Worm (Caenorhabditis elegans) whole organism, early embryonic: ENCODE data around the gene tyra-3.

Experiments
- B0310.2 ChIP-seq: sonication (generic microtip); optimal IDR thresholded peaks from 2 replicates; lab custom pipeline; 2016; ENCODE audit warnings: mild to moderate bottlenecking, missing genetic modification characterization, missing compliant biosample characterization
- aly-1 ChIP-seq: sonication (generic microtip); optimal IDR thresholded peaks from 2 replicates; lab custom pipeline; 2016; ENCODE audit warnings: missing genetic modification characterization, missing compliant biosample characterization
- ama-1 ChIP-seq: fragments of 150-350 bp; optimal IDR thresholded peaks from 2 replicates; lab custom pipeline; 2014
- ceh-13 ChIP-seq: fragments of 200-800 bp; sonication (Bioruptor generic); optimal IDR thresholded peaks from 2 replicates; lab custom pipeline; 2018; ENCODE audit warnings: mild to moderate bottlenecking, missing genetic modification characterization, missing compliant biosample characterization
- ceh-36 ChIP-seq: sonication (generic microtip); optimal IDR thresholded peaks from 2 replicates; lab custom pipeline; 2016; ENCODE audit warnings: missing genetic modification characterization, inconsistent platforms, missing compliant biosample characterization
- ets-7 ChIP-seq: sonication (generic microtip); optimal IDR thresholded peaks from 2 replicates; lab custom pipeline; 2016; ENCODE audit warnings: missing genotype, missing genetic modification characterization, missing compliant biosample characterization
- hmbx-1 ChIP-seq: sonication (generic microtip); optimal IDR thresholded peaks from 2 replicates; lab custom pipeline; 2016; ENCODE audit warnings: mild to moderate bottlenecking, missing genetic modification characterization, missing compliant biosample characterization
- hnd-1 ChIP-seq: sonication (generic microtip); optimal IDR thresholded peaks from 2 replicates; lab custom pipeline; 2016; ENCODE audit warnings: missing genetic modification characterization, missing compliant biosample characterization
- pes-1 ChIP-seq: fragments of 200-800 bp; sonication (Bioruptor generic); IDR thresholded peaks from 2 replicates; pipeline ENCODE4 v1.3.6; 2022; ENCODE audit warnings: missing genetic modification reagents, missing genetic modification characterization, missing compliant biosample characterization
- scrt-1 ChIP-seq: fragments of 200-800 bp; sonication (Bioruptor generic); IDR thresholded peaks from 2 replicates; pipeline ENCODE4 v1.3.6; 2022; ENCODE audit warnings: missing genetic modification characterization, missing compliant biosample characterization
- tbx-11 ChIP-seq: fragments of 200-800 bp; sonication (Bioruptor generic); IDR thresholded peaks from 2 replicates; pipeline ENCODE4 v1.3.6; 2022; ENCODE audit warnings: missing genetic modification characterization, missing compliant biosample characterization
- tbx-37 ChIP-seq: fragments of 200-800 bp; sonication (Bioruptor generic); conservative IDR thresholded peaks from 2 replicates; pipeline ENCODE4 v1.3.6; 2022; ENCODE audit warnings: missing genetic modification reagents, missing genetic modification characterization, missing compliant biosample characterization
- tra-4 ChIP-seq: sonication (generic microtip); optimal IDR thresholded peaks from 2 replicates; lab custom pipeline; 2017; ENCODE audit warnings: missing genetic modification characterization, missing compliant biosample characterization

DNA sequence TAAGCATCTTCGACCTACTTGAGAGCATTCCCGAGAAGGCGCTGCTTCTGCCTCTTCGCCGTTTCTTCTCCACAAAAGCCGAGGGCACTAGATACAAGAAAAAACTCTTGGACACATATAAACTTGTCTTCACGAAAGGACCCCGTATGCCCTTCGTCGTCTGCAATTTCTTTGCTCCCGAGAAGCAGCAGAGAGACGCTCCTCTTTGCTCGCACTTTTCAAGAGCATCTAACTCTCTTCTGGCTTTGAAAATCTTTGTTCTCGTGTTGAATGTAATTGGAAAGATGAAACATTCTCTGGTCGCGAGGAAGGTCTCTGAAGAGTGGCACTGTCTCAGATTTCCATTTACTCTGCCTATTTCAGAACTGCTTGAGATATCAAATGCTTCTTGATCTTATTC, 8.9 kb upstream of the tyra-3 start:
- TF ChIP-seq ama-1 (lab: Kevin White, UChicago) (no peak), ceh-13 (GFP tag; lab: Kevin White, UChicago) (no peak), tbx-11 (GFP tag; lab: Robert Waterston, UW) (no peak), ceh-36 (tag; lab: Kevin White, UChicago) (no peak), scrt-1 (GFP tag; lab: Robert Waterston, UW) (no peak), hnd-1 (tag; lab: Kevin White, UChicago) (no peak), pes-1 (GFP tag; lab: Robert Waterston, UW) (no peak), B0310.2 (tag; lab: Kevin White, UChicago) (no peak), aly-1 (no peak), hmbx-1 (no peak), tbx-37 (no peak), ets-7 (tag; lab: Kevin White, UChicago) (no peak), tra-4 (no peak)
